Worm (Caenorhabditis elegans) whole organism, L4 larva: Measurements from ENCODE around the gene H20J04.4.

Experiments
- R02D3.7 ChIP-seq: fragments of 150-350 bp; sonication (generic microtip); optimal IDR thresholded peaks from 3 replicates; lab custom pipeline; 2014; ENCODE audit warnings: missing biosample characterization, missing genetic modification characterization
- T26A8.4 ChIP-seq: fragments of 200-800 bp; sonication (Bioruptor generic); IDR thresholded peaks from 2 replicates; pipeline ENCODE4 v1.3.6; 2022; ENCODE audit warnings: missing genetic modification characterization, missing compliant biosample characterization
- Y75B8A.6 ChIP-seq: fragments of 200-800 bp; sonication (Bioruptor generic); IDR thresholded peaks from 2 replicates; pipeline ENCODE4 v1.3.6; 2022; ENCODE audit warnings: missing genetic modification reagents, missing genetic modification characterization, missing compliant biosample characterization
- ceh-82 ChIP-seq: sonication (generic microtip); optimal IDR thresholded peaks from 2 replicates; lab custom pipeline; 2017; ENCODE audit warnings: missing biosample characterization, missing genetic modification characterization
- nhr-25 ChIP-seq: sonication (generic microtip); optimal IDR thresholded peaks from 2 replicates; lab custom pipeline; 2017; ENCODE audit warnings: missing genetic modification characterization, mild to moderate bottlenecking, missing compliant biosample characterization, antibody characterized with exemption, moderate library complexity, borderline replicate concordance; ENCODE audit not compliant: insufficient read depth
- skn-1 ChIP-seq: fragments of 150-350 bp; optimal IDR thresholded peaks from 2 replicates; lab custom pipeline; 2014; ENCODE audit warnings: missing biosample characterization, missing genetic modification characterization
- unc-130 ChIP-seq: sonication (generic microtip); optimal IDR thresholded peaks from 2 replicates; lab custom pipeline; 2016; ENCODE audit warnings: missing genetic modification reagents, missing genetic modification characterization, missing compliant biosample characterization

- TF ChIP-seq R02D3.7 (no peak), Y75B8A.6 (GFP tag; lab: Robert Waterston, UW) (no peak), T26A8.4 (GFP tag; lab: Robert Waterston, UW) (no peak), skn-1 (tag; lab: Kevin White, UChicago) (no peak), nhr-25 (tag; lab: Kevin White, UChicago) (no peak), unc-130 (GFP tag; lab: Kevin White, UChicago) (no peak), ceh-82 (tag; lab: Kevin White, UChicago) (no peak)
Observed at ce11 chrII:4378195-4378594, 49.4 kb downstream of the H20J04.4 start, which contains the start of gene B0286.1.
